Worm (Caenorhabditis elegans): ENCODE results near the gene K10B2.4.

DNA sequence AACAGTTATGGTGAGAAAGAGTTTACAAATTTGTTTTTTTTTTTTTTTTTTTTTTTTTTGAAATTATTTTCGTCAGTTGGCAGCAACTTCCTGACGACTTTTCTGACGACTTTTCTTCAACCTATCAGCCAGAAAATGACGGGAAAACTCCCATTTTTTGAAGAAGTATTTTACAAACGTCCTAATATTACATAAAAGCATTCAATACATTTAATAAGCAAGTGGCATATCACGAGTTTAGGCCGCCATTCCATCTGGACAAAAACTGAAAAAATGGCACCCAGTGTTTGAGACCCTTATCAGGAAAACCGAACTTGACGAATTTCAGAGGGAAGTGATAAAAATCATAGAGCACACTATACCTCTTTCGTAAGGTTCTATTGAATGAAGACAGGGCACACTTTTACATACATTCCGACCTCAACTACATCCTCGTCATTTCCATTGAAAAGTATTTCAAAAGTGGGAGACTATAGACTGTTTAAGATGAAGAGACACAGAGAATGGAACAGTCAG is 26.0 kb downstream of the K10B2.4 start:
- TF ChIP-seq cog-1 (tag; optimal IDR thresholded peaks at IDR 0.05) (no peak), tab-1 (GFP tag; IDR thresholded peaks at IDR 0.05) (no peak), med-1 (GFP tag; optimal IDR thresholded peaks at IDR 0.05; ENCODE audit: insufficient read depth) (no peak), ztf-29 (GFP tag; IDR thresholded peaks at IDR 0.05) (no peak), ztf-23 (GFP tag; IDR thresholded peaks at IDR 0.05) (no peak), flt-1 (GFP tag; IDR thresholded peaks at IDR 0.05) (no peak), ref-1 (GFP tag; conservative IDR thresholded peaks at IDR 0.05) (no peak), T22C8.4 (GFP tag; IDR thresholded peaks at IDR 0.05) (no peak)

Measured in whole organism, midembryonic.